Worm (Caenorhabditis elegans) whole organism, early embryonic: ENCODE measurements around the gene F58D2.3.

Experiments
- aly-1 ChIP-seq: sonication (generic microtip); optimal IDR thresholded peaks from 2 replicates; lab custom pipeline; 2016; ENCODE audit warnings: missing genetic modification characterization, missing compliant biosample characterization
- ama-1 ChIP-seq: fragments of 150-350 bp; optimal IDR thresholded peaks from 2 replicates; lab custom pipeline; 2014
- flt-1 ChIP-seq: fragments of 200-800 bp; sonication (Bioruptor generic); IDR thresholded peaks from 2 replicates; pipeline ENCODE4 v1.3.6; 2022; ENCODE audit warnings: missing genetic modification characterization, missing compliant biosample characterization
- pes-1 ChIP-seq: fragments of 200-800 bp; sonication (Bioruptor generic); IDR thresholded peaks from 2 replicates; pipeline ENCODE4 v1.3.6; 2022; ENCODE audit warnings: missing genetic modification reagents, missing genetic modification characterization, missing compliant biosample characterization
- tbx-37 ChIP-seq: fragments of 200-800 bp; sonication (Bioruptor generic); conservative IDR thresholded peaks from 2 replicates; pipeline ENCODE4 v1.3.6; 2022; ENCODE audit warnings: missing genetic modification reagents, missing genetic modification characterization, missing compliant biosample characterization

DNA sequence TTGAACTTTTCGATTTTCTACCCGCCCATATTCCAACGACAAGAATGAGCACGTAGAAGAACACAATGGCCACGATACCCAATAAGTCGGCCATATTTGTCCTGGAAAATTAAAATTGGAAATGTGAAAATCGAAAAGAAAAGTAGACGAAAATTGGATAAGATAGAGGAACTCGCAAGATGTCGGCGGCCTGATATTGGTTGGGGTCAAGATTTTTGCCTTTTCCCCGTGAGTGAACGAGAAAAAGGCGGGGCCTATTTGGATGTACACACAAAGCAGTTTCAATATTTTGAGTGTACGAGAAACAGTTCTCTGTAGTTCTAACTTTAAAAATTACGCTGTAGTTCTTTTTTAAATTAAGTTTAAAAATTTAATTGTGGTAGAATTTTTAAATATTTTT, 33.8 kb upstream of the F58D2.3 start, which contains the start of gene cho-1:
- no peak for TF ChIP-seq aly-1 (tag; lab: Kevin White, UChicago)
- TF ChIP-seq flt-1 (GFP tag; lab: Robert Waterston, UW) = no peak
- TF ChIP-seq tbx-37 (GFP tag; lab: Robert Waterston, UW) = no peak
- no peak for TF ChIP-seq pes-1 (GFP tag; lab: Robert Waterston, UW)
- no peak for TF ChIP-seq ama-1 (lab: Kevin White, UChicago)
